Worm (Caenorhabditis elegans) whole organism, L4/young adult: ENCODE results near the gene C06B3.16.

Experiments
- W03F9.2 ChIP-seq: fragments of 150-350 bp; optimal IDR thresholded peaks from 2 replicates; lab custom pipeline; 2014; ENCODE audit warnings: missing biosample characterization, missing genetic modification characterization
- dao-5 ChIP-seq: sonication (generic microtip); optimal IDR thresholded peaks from 2 replicates; lab custom pipeline; 2016; ENCODE audit warnings: missing genotype, missing genetic modification characterization, moderate library complexity, missing compliant biosample characterization
- him-1 ChIP-seq: sonication (generic microtip); optimal IDR thresholded peaks from 2 replicates; lab custom pipeline; 2016; ENCODE audit warnings: missing genotype, missing genetic modification reagents, missing genetic modification characterization, missing compliant biosample characterization

DNA sequence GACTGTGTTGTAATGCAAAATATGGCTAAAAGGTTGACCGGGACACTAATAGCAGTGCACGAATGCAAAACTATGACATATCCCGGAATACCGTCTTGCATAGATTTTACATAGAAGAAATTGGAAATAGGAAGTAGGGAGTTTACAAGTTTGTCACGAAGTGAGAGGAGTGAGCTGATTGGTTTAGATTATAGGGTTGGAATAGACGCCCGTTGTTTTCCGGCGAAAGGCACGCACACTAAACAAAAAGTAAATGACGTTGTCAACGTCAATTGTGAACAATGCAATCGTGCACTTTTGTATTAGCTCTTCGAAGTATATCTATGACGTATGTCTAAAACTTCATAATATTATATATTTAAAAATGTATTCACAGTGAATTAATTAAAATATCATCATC, 29.6 kb downstream of the C06B3.16 start, which contains the start of gene srh-24:
- TF ChIP-seq him-1 (no peak), W03F9.2 (tag; lab: Kevin White, UChicago) (no peak), dao-5 (no peak)
